Fruit fly (Drosophila melanogaster): ENCODE measurements around the gene CG3939.

Gene CG3939

dm6 chrX:3131978-3132377 is 42.8 kb upstream of the CG3939 start (continued):
- TF ChIP-seq CG31441 (GFP tag; IDR thresholded peaks at IDR 0.05) (no peak), CG5245 (GFP tag; optimal IDR thresholded peaks at IDR 0.05) (no peak), sob (GFP tag; IDR thresholded peaks at IDR 0.05) (no peak), CG11398 (GFP tag; optimal IDR thresholded peaks at IDR 0.05) (no peak)

dm6 chrX:3134383-3135101 is 40.3 kb upstream of the CG3939 start, which contains the start of gene N:
N (plus strand) TSS chrX:3134870.
- TF ChIP-seq zfh2 (GFP tag; optimal IDR thresholded peaks at IDR 0.05), result peak; percentile 29
- TF ChIP-seq E2f2 (GFP tag; IDR thresholded peaks at IDR 0.05), result peak; percentile 79
- TF ChIP-seq chinmo (GFP tag; IDR thresholded peaks at IDR 0.05; ENCODE audit: partially characterized antibody), result peak; percentile 88; the same call in 3 of the 4 replicates
- peak; percentile 29; the same call in 1 of the 2 replicates for TF ChIP-seq ranshi (GFP tag; IDR thresholded peaks at IDR 0.05)
- no peak for TF ChIP-seq gcm2 (GFP tag; optimal IDR thresholded peaks at IDR 0.05)
- no peak for TF ChIP-seq CG8281 (tag; optimal IDR thresholded peaks at IDR 0.05)
- TF ChIP-seq z (GFP tag; IDR thresholded peaks at IDR 0.05), result no peak; the same call in 2 of the 3 replicates
- TF ChIP-seq zf30C (GFP tag; optimal IDR thresholded peaks at IDR 0.05), result peak; percentile 93
- peak; percentile 47 for TF ChIP-seq CoRest (tag; optimal IDR thresholded peaks at IDR 0.05)
- peak; percentile 47 for TF ChIP-seq Dref (GFP tag; IDR thresholded peaks at IDR 0.05)
- TF ChIP-seq Dip3 (GFP tag; optimal IDR thresholded peaks at IDR 0.05), result peak; percentile 59
- peak; percentile 49 for TF ChIP-seq CG1647 (GFP tag; optimal IDR thresholded peaks at IDR 0.05)
- TF ChIP-seq repo (GFP tag; optimal IDR thresholded peaks at IDR 0.05), result no peak
- no peak for TF ChIP-seq Max (GFP tag; optimal IDR thresholded peaks at IDR 0.05)
- TF ChIP-seq YL-1 (GFP tag; optimal IDR thresholded peaks at IDR 0.05), result peak; percentile 3
- no peak for TF ChIP-seq hth (optimal IDR thresholded peaks at IDR 0.05)
- peak; percentile 42 for TF ChIP-seq CG17829 (tag; optimal IDR thresholded peaks at IDR 0.05)
- no peak for TF ChIP-seq grn (GFP tag; optimal IDR thresholded peaks at IDR 0.05)
- TF ChIP-seq ci (GFP tag; IDR thresholded peaks at IDR 0.05), result peak; percentile 71
- TF ChIP-seq Six4 (GFP tag; optimal IDR thresholded peaks at IDR 0.05), result no peak
- no peak for TF ChIP-seq CG1792 (GFP tag; optimal IDR thresholded peaks at IDR 0.05)
- no peak for TF ChIP-seq fd64A (GFP tag; optimal IDR thresholded peaks at IDR 0.05)
- 0 out of 2 replicates have a peak, but pooled peaks have one; percentile 25 for TF ChIP-seq CG9215 (GFP tag; IDR thresholded peaks at IDR 0.05)
- TF ChIP-seq CG18599 (GFP tag; optimal IDR thresholded peaks at IDR 0.05), result peak; percentile 21
- peak; percentile 9 for TF ChIP-seq bcd (GFP tag; optimal IDR thresholded peaks at IDR 0.05)
- no peak for TF ChIP-seq crc (GFP tag; optimal IDR thresholded peaks at IDR 0.05)
- peak; percentile 39 for TF ChIP-seq CG11398 (GFP tag; optimal IDR thresholded peaks at IDR 0.05)
- no peak for TF ChIP-seq CG18764 (GFP tag; optimal IDR thresholded peaks at IDR 0.05)
- TF ChIP-seq CG17612 (GFP tag; IDR thresholded peaks at IDR 0.05), result no peak
- TF ChIP-seq CG34376 (GFP tag; optimal IDR thresholded peaks at IDR 0.05), result no peak
- TF ChIP-seq Atf6 (GFP tag; IDR thresholded peaks at IDR 0.05), result peak; percentile 59
- peak; percentile 2 for TF ChIP-seq CG4617 (GFP tag; optimal IDR thresholded peaks at IDR 0.05; ENCODE audit: borderline replicate concordance)
- peak; percentile 43 for TF ChIP-seq BEAF-32 (GFP tag; optimal IDR thresholded peaks at IDR 0.05)
- peak; percentile 39 for TF ChIP-seq CG12236 (GFP tag; optimal IDR thresholded peaks at IDR 0.05)
- no peak; the same call in 1 of the 2 replicates for TF ChIP-seq danr (GFP tag; IDR thresholded peaks at IDR 0.05)
- TF ChIP-seq Hsf (GFP tag; optimal IDR thresholded peaks at IDR 0.05), result peak; percentile 28
- TF ChIP-seq Sox100B (GFP tag; optimal IDR thresholded peaks at IDR 0.05), result no peak
- no peak; the same call in 2 of the 3 replicates for TF ChIP-seq CG7963 (GFP tag; IDR thresholded peaks at IDR 0.05; ENCODE audit: partially characterized antibody)
- TF ChIP-seq emc (GFP tag; optimal IDR thresholded peaks at IDR 0.05), result no peak
- TF ChIP-seq CG7839 (tag; optimal IDR thresholded peaks at IDR 0.05), result peak; percentile 54
- peak; percentile 10 for TF ChIP-seq pnt (GFP tag; optimal IDR thresholded peaks at IDR 0.05)
- TF ChIP-seq ara (GFP tag; IDR thresholded peaks at IDR 0.05), result no peak; the same call in 1 of the 2 replicates
- TF ChIP-seq CG15696 (tag; optimal IDR thresholded peaks at IDR 0.05), result peak; percentile 50
- no peak for TF ChIP-seq CG8388 (GFP tag; optimal IDR thresholded peaks at IDR 0.05)
- peak; percentile 14 to 67 for TF ChIP-seq Hr51 (GFP tag; optimal IDR thresholded peaks at IDR 0.05)
